Worm (Caenorhabditis elegans) whole organism, L4 larva: Measurements from ENCODE around the gene Y22D7AR.7.

Experiments
- D1046.2 ChIP-seq: fragments of 200-800 bp; sonication (Bioruptor generic); IDR thresholded peaks from 2 replicates; pipeline ENCODE4 v1.3.6; 2022; ENCODE audit warnings: missing genetic modification characterization, missing compliant biosample characterization
- F26F4.8 ChIP-seq: fragments of 200-800 bp; sonication (Bioruptor generic); conservative IDR thresholded peaks from 2 replicates; pipeline ENCODE4 v1.3.6; 2022; ENCODE audit warnings: missing genetic modification characterization, missing compliant biosample characterization
- F44E2.7 ChIP-seq: fragments of 200-800 bp; sonication (Bioruptor generic); IDR thresholded peaks from 2 replicates; pipeline ENCODE4 v2.1.2; 2022; ENCODE audit warnings: missing genetic modification characterization, missing compliant biosample characterization
- T26A8.4 ChIP-seq: fragments of 200-800 bp; sonication (Bioruptor generic); IDR thresholded peaks from 2 replicates; pipeline ENCODE4 v1.3.6; 2022; ENCODE audit warnings: missing genetic modification characterization, missing compliant biosample characterization
- Y48G9A.11 ChIP-seq: fragments of 200-800 bp; sonication (Bioruptor generic); IDR thresholded peaks from 2 replicates; pipeline ENCODE4 v1.3.6; 2022; ENCODE audit warnings: missing genetic modification reagents, missing genetic modification characterization, missing compliant biosample characterization
- aha-1 ChIP-seq: fragments of 150-350 bp; peaks from one replicate; lab custom pipeline; 2014; ENCODE audit warnings: missing biosample characterization, missing genetic modification characterization
- arid-1 ChIP-seq: fragments of 200-800 bp; sonication (Bioruptor generic); conservative IDR thresholded peaks from 2 replicates; pipeline ENCODE4 v1.3.6; 2022; ENCODE audit warnings: missing genetic modification reagents, missing genetic modification characterization, missing compliant biosample characterization
- ceh-44 ChIP-seq: fragments of 200-800 bp; sonication (Bioruptor generic); IDR thresholded peaks from 2 replicates; pipeline ENCODE4 v1.3.6; 2022; ENCODE audit warnings: missing genetic modification reagents, missing genetic modification characterization, missing compliant biosample characterization
- daf-8 ChIP-seq: fragments of 200-800 bp; sonication (Bioruptor generic); IDR thresholded peaks from 2 replicates; pipeline ENCODE4 v1.3.6; 2022; ENCODE audit warnings: missing genetic modification characterization, missing compliant biosample characterization
- dmd-6 ChIP-seq: fragments of 200-800 bp; sonication (Bioruptor generic); IDR thresholded peaks from 2 replicates; pipeline ENCODE4 v1.3.6; 2022; ENCODE audit warnings: missing genetic modification reagents, missing genetic modification characterization, missing compliant biosample characterization
- dmd-8 ChIP-seq: fragments of 200-800 bp; sonication (Bioruptor generic); IDR thresholded peaks from 2 replicates; pipeline ENCODE4 v1.3.6; 2022; ENCODE audit warnings: missing genetic modification characterization, missing compliant biosample characterization
- dpl-1 ChIP-seq: fragments of 150-350 bp; optimal IDR thresholded peaks from 2 replicates; lab custom pipeline; 2014; ENCODE audit warnings: missing biosample characterization, missing genetic modification reagents, missing genetic modification characterization
- dve-1 ChIP-seq: sonication (generic microtip); optimal IDR thresholded peaks from 2 replicates; lab custom pipeline; 2017; ENCODE audit warnings: antibody characterized with exemption, mild to moderate bottlenecking, missing genetic modification characterization, missing compliant biosample characterization; ENCODE audit not compliant: insufficient read depth
- egl-43 ChIP-seq: fragments of 200-800 bp; sonication (Bioruptor generic); IDR thresholded peaks from 2 replicates; pipeline ENCODE4 v1.3.6; 2022; ENCODE audit warnings: missing genetic modification reagents, missing genetic modification characterization, missing compliant biosample characterization
- hmg-1.1 ChIP-seq: fragments of 200-800 bp; sonication (Bioruptor generic); IDR thresholded peaks from 2 replicates; pipeline ENCODE4 v1.3.6; 2022; ENCODE audit warnings: missing genetic modification reagents, missing genetic modification characterization, missing compliant biosample characterization
- lim-7 ChIP-seq: fragments of 200-800 bp; sonication (Bioruptor generic); IDR thresholded peaks from 2 replicates; pipeline ENCODE4 v1.3.6; 2022; ENCODE audit warnings: missing genetic modification characterization, missing compliant biosample characterization
- lin-29 ChIP-seq: fragments of 200-800 bp; sonication (Bioruptor generic); IDR thresholded peaks from 2 replicates; pipeline ENCODE4 v1.3.6; 2022; ENCODE audit warnings: missing genetic modification reagents, missing genetic modification characterization, missing compliant biosample characterization
- lin-38 ChIP-seq: fragments of 200-800 bp; sonication (Bioruptor generic); IDR thresholded peaks from 2 replicates; pipeline ENCODE4 v1.3.6; 2022; ENCODE audit warnings: missing genetic modification reagents, missing genetic modification characterization, missing compliant biosample characterization
- madf-5 ChIP-seq, 2 experiments: fragments of 200-800 bp; sonication (Bioruptor generic); IDR thresholded peaks; 2 replicates each; pipeline ENCODE4 v1.3.6; 2022; ENCODE audit warnings: missing compliant biosample characterization in 2 of 2, missing genetic modification characterization in 2 of 2
- nhr-10 ChIP-seq: fragments of 150-350 bp; optimal IDR thresholded peaks from 2 replicates; lab custom pipeline; 2014; ENCODE audit warnings: missing biosample characterization, missing genetic modification characterization
- nhr-237 ChIP-seq: sonication (generic microtip); optimal IDR thresholded peaks from 2 replicates; lab custom pipeline; 2017; ENCODE audit warnings: missing biosample characterization, missing genetic modification characterization
- nhr-41 ChIP-seq: fragments of 200-800 bp; sonication (Bioruptor generic); IDR thresholded peaks from 2 replicates; pipeline ENCODE4 v1.3.6; 2022; ENCODE audit warnings: missing genetic modification reagents, missing genetic modification characterization, missing compliant biosample characterization
- nhr-77 ChIP-seq: fragments of 150-350 bp; optimal IDR thresholded peaks from 2 replicates; lab custom pipeline; 2014; ENCODE audit warnings: missing biosample characterization, missing genetic modification characterization
- pqm-1 ChIP-seq: sonication (generic microtip); optimal IDR thresholded peaks from 2 replicates; lab custom pipeline; 2017; ENCODE audit warnings: missing biosample characterization, missing genetic modification characterization
- saeg-2 ChIP-seq: fragments of 200-800 bp; sonication (Bioruptor generic); IDR thresholded peaks from 2 replicates; pipeline ENCODE4 v1.3.6; 2022; ENCODE audit warnings: missing genetic modification reagents, missing genetic modification characterization, missing compliant biosample characterization
- sdz-12 ChIP-seq: fragments of 200-800 bp; sonication (Bioruptor generic); optimal IDR thresholded peaks from 2 replicates; lab custom pipeline; 2018; ENCODE audit warnings: mild to moderate bottlenecking, missing genetic modification characterization, missing compliant biosample characterization
- set-16 ChIP-seq: fragments of 200-800 bp; sonication (Bioruptor generic); IDR thresholded peaks from 2 replicates; pipeline ENCODE4 v1.3.6; 2022; ENCODE audit warnings: missing genetic modification reagents, missing genetic modification characterization, missing compliant biosample characterization
- snpc-1.2 ChIP-seq: fragments of 200-800 bp; sonication (Bioruptor generic); IDR thresholded peaks from 2 replicates; pipeline ENCODE4 v1.3.6; 2022; ENCODE audit warnings: missing genetic modification reagents, missing genetic modification characterization, missing compliant biosample characterization
- spr-1 ChIP-seq: sonication (generic microtip); optimal IDR thresholded peaks from 2 replicates; lab custom pipeline; 2016; ENCODE audit warnings: mild to moderate bottlenecking, missing genetic modification characterization, missing compliant biosample characterization
- unc-130 ChIP-seq: sonication (generic microtip); optimal IDR thresholded peaks from 2 replicates; lab custom pipeline; 2016; ENCODE audit warnings: missing genetic modification reagents, missing genetic modification characterization, missing compliant biosample characterization
- unc-62 ChIP-seq, 3 experiments: fragments of 150-350 bp in 1 of 3; sonication (generic microtip); optimal IDR thresholded peaks in 2 of 3; peaks in 1 of 3; 1 replicate in 1 of 3; 2 replicates in 2 of 3; lab custom pipeline; 2014 to 2017; ENCODE audit warnings: missing biosample characterization in 3 of 3, missing genetic modification characterization in 3 of 3, missing genetic modification reagents in 3 of 3, missing genotype in 1 of 3
- vab-7 ChIP-seq: fragments of 200-800 bp; sonication (Bioruptor generic); IDR thresholded peaks from 2 replicates; pipeline ENCODE4 v1.3.6; 2022; ENCODE audit warnings: missing genetic modification reagents, missing genetic modification characterization, missing compliant biosample characterization

Y22D7AR.7 gene

DNA sequence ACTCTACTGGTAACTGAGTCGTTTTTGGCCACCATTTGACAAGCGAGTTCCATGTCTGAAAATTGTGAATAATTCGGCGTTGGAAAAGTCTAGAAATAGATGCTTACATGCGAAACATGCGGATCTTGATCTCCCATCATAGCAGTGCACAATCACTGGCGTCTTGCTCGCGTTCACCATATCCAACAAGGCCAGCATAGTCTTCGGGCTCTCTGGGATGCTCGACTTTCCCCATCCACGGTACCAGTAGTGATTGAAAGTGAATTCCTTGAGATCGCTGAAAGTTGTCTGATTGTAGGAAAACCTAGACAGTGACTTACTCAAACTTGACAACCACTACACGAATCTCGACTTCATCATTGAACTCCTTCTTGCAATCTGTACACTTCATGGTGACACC lies 29.9 kb upstream of the Y22D7AR.7 start:
- TF ChIP-seq unc-62 (GFP tag; optimal IDR thresholded peaks at IDR 0.05 in 1 of 2; lab: Kevin White, UChicago) (peak in 1 of 2 experiments; percentile 95), unc-62 (tag; optimal IDR thresholded peaks at IDR 0.05; lab: Kevin White, UChicago) (no peak), unc-130 (GFP tag; lab: Kevin White, UChicago) (no peak)

DNA sequence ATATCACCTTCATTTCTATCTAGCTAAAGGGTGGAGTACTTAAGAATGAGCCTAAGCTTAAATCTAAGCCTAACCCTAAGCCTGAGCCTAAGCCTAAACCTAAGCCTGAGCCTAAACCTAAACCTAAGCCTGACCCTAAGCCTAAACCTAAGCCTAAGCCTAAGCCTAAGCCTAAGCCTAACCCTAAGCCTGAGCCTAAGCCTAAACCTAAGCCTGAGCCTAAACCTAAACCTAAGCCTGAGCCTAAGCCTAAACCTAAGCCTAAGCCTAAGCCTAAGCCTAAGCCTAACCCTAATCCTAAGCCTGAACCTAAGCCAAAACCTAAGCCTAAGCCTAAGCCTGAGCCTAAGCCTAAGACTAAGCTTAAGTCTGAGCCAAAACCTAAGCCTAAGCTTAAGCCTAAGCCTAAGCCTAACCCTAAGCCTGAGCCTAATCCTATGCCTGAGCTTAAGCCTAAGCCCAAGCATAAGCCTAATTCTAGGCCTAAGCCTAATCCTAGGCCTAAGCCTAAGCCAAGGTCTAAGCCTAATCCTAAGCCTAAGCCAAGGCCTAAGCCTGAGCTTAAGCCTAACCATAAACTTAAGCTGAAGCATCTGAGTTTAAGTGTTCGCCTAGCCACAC lies 26.2 kb upstream of the Y22D7AR.7 start:
- TF ChIP-seq unc-62 (GFP tag; optimal IDR thresholded peaks at IDR 0.05 in 1 of 2; lab: Kevin White, UChicago) = peak in 1 of 2 experiments; percentile 65
- TF ChIP-seq unc-62 (tag; optimal IDR thresholded peaks at IDR 0.05; lab: Kevin White, UChicago) = no peak
- TF ChIP-seq vab-7 (GFP tag; lab: Robert Waterston, UW) = no peak

DNA sequence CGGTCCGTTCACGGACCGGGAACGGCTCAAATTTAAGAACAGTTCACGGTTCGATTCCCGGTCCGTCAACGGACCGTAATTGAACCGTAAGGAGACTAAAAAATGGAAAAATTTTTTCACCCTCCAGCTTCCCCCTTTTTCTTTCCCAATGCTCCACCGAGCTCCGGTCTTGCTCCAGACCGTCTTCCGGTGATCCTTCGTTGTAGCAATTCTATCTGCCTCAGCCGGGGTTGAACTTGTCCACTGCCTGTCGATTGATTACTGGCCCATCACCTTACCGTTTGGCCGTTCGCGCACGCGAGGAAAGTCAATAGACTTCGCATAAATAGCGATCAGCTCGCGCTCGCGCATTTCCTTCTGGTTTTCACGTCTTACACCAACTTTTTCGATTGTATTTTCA lies 19.3 kb upstream of the Y22D7AR.7 start:
- TF ChIP-seq lin-38 (peak; percentile 67), dmd-6 (peak; percentile 8; the same call in 1 of the 2 replicates), nhr-41 (GFP tag; lab: Robert Waterston, UW) (peak; percentile 40; the same call in 1 of the 2 replicates), snpc-1.2 (GFP tag; lab: Robert Waterston, UW) (peak; percentile 66; the same call in 1 of the 2 replicates), ceh-44 (GFP tag; lab: Robert Waterston, UW) (0 out of 2 replicates have a peak, but pooled peaks have one; percentile 51), set-16 (GFP tag; lab: Robert Waterston, UW) (peak; percentile 44; the same call in 1 of the 2 replicates), madf-5 (GFP tag; IDR thresholded peaks at IDR 0.05; lab: Robert Waterston, UW) (peak in 1 of 2 experiments; percentile 72; a peak in 1 of 4 replicates), dmd-8 (GFP tag; lab: Robert Waterston, UW) (peak; percentile 76; the same call in 1 of the 2 replicates), lin-29 (GFP tag; lab: Robert Waterston, UW) (peak; percentile 40; the same call in 1 of the 2 replicates), D1046.2 (0 out of 2 replicates have a peak, but pooled peaks have one; percentile 66), egl-43 (peak; percentile 83), arid-1 (GFP tag; lab: Robert Waterston, UW) (peak; percentile 16), F44E2.7 (GFP tag; lab: Robert Waterston, UW) (0 out of 2 replicates have a peak, but pooled peaks have one; percentile 26), Y48G9A.11 (GFP tag; lab: Robert Waterston, UW) (peak; percentile 53; the same call in 1 of the 2 replicates), T26A8.4 (0 out of 2 replicates have a peak, but pooled peaks have one; percentile 22), lim-7 (peak; percentile 58; the same call in 1 of the 2 replicates), F26F4.8 (GFP tag; lab: Robert Waterston, UW) (0 out of 2 replicates have a peak, but pooled peaks have one; percentile 61)

DNA sequence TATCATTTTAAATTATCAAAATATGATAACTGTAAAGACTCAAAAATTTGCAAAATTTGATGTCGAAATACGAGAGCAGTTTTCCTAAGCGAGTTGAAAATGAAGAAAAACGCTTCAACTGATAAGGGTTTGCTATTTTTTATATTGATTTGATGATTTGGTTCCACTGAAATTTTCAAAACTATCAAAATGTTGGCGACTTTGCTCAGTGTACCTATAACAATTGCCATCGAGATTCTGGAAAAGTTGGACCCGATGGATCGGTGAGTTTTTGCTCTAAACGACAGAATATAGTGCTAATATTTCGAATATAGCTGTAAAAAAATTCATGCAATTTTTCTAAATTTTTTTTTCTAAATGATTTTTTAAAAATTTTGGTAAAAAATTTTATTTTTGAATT lies 17.9 kb upstream of the Y22D7AR.7 start, which contains the start of the genes fbxa-13 and Y22D7AR.2:
fbxa-13 (minus strand) TSS at position 101 of the 400 bp plus-strand sequence.
Y22D7AR.2 (plus strand) TSS at position 148 of the 400 bp plus-strand sequence.
- no peak for TF ChIP-seq daf-8 (GFP tag; lab: Robert Waterston, UW)
- TF ChIP-seq lin-29 (GFP tag; lab: Robert Waterston, UW) = no peak
- TF ChIP-seq spr-1 (tag; lab: Kevin White, UChicago) = no peak
- TF ChIP-seq pqm-1 (tag; lab: Kevin White, UChicago) = peak; percentile 6
- TF ChIP-seq saeg-2 (GFP tag; lab: Robert Waterston, UW) = no peak
- TF ChIP-seq, all 104 proteins: peak for 1

DNA sequence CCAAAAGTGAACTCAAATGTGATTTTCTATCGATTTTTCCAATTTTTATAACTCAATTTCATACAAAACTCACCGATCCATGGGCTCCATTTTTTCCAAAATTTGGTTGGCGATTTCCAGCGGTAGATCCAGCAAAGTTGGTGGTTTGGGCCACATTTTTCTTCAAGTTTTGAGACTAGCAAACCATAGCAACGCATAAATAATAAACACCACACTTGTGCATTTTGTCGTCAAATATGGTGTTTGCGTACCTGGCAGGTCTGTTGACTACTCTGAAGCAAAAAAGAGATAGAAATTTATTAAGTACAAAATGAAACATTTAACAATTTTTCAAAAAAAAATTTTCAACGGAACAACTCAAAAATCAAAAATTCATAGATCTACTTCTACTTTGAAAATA lies 17.4 kb upstream of the Y22D7AR.7 start:
- TF ChIP-seq dpl-1 (peak; percentile 28), sdz-12 (GFP tag; lab: Kevin White, UChicago) (no peak), nhr-77 (tag; lab: Kevin White, UChicago) (peak; percentile 36), aha-1 (peak; percentile 81), nhr-10 (tag; lab: Kevin White, UChicago) (no peak), nhr-237 (tag; lab: Kevin White, UChicago) (no peak), dve-1 (tag; lab: Kevin White, UChicago) (no peak), hmg-1.1 (GFP tag; lab: Robert Waterston, UW) (0 out of 2 replicates have a peak, but pooled peaks have one; percentile 30)
